Fruit fly (Drosophila melanogaster) whole organism, embryonic: ENCODE data around the gene Shal.
A peak's percentile ranks its signal among the peaks of the same experiment; 100 is the strongest.

Source experiments
- Blimp-1 ChIP-seq: fragments of 200-800 bp; sonication (Bioruptor generic); optimal IDR thresholded peaks from 3 replicates; lab custom pipeline; 2018; ENCODE audit warnings: missing biosample characterization, missing genetic modification characterization, mild to moderate bottlenecking, moderate library complexity, missing genetic modification reagents
- CG12659 ChIP-seq: fragments of 200-800 bp; sonication (Bioruptor generic); optimal IDR thresholded peaks from 3 replicates; lab custom pipeline; 2017; ENCODE audit warnings: mild to moderate bottlenecking, missing biosample characterization, missing genetic modification reagents, missing genetic modification characterization
- CG13624 ChIP-seq: fragments of 200-800 bp; sonication (Bioruptor generic); optimal IDR thresholded peaks from 2 replicates; lab custom pipeline; 2016; ENCODE audit warnings: missing biosample characterization, missing genetic modification characterization
- CG14014 ChIP-seq: fragments of 200-800 bp; sonication (Bioruptor generic); IDR thresholded peaks from 2 replicates; pipeline ENCODE4 v1.3.6; 2022; ENCODE audit warnings: missing biosample characterization, missing genetic modification characterization
- CG15479 ChIP-seq: fragments of 200-800 bp; sonication (Bioruptor generic); optimal IDR thresholded peaks from 3 replicates; lab custom pipeline; 2019; ENCODE audit warnings: missing biosample characterization, mild to moderate bottlenecking, missing genetic modification characterization, moderate library complexity
- CG16779 ChIP-seq: fragments of 200-800 bp; sonication (Bioruptor generic); IDR thresholded peaks from 2 replicates; pipeline ENCODE4 v1.3.6; 2022; ENCODE audit warnings: missing biosample characterization, missing genetic modification characterization
- CG17385 ChIP-seq: fragments of 200-800 bp; sonication (Bioruptor generic); optimal IDR thresholded peaks from 3 replicates; lab custom pipeline; 2018; ENCODE audit warnings: missing biosample characterization, mild to moderate bottlenecking, missing genetic modification characterization
- CG17568 ChIP-seq: fragments of 200-800 bp; sonication (Bioruptor generic); optimal IDR thresholded peaks from 2 replicates; lab custom pipeline; 2018; ENCODE audit warnings: missing biosample characterization, mild to moderate bottlenecking, missing genetic modification characterization, moderate library complexity
- CG17802 ChIP-seq: fragments of 200-800 bp; sonication (Bioruptor generic); optimal IDR thresholded peaks from 2 replicates; lab custom pipeline; 2018; ENCODE audit warnings: missing biosample characterization, mild to moderate bottlenecking, missing genetic modification characterization, moderate library complexity
- CG1792 ChIP-seq: fragments of 200-800 bp; sonication (Bioruptor generic); optimal IDR thresholded peaks from 2 replicates; lab custom pipeline; 2016; ENCODE audit warnings: missing biosample characterization, missing genetic modification characterization
- CG2199 ChIP-seq: fragments of 200-800 bp; sonication (Bioruptor generic); IDR thresholded peaks from 3 replicates; pipeline ENCODE4 v1.3.6; 2022; ENCODE audit warnings: missing biosample characterization, missing genetic modification characterization
- CG33213 ChIP-seq: fragments of 200-800 bp; sonication (Bioruptor generic); optimal IDR thresholded peaks from 3 replicates; lab custom pipeline; 2016; ENCODE audit warnings: missing biosample characterization, missing genetic modification characterization
- CG3838 ChIP-seq: fragments of 200-800 bp; sonication (Bioruptor generic); optimal IDR thresholded peaks from 3 replicates; lab custom pipeline; 2016; ENCODE audit warnings: missing biosample characterization, missing genetic modification characterization
- CG6272 ChIP-seq: fragments of 200-800 bp; sonication (Bioruptor generic); IDR thresholded peaks from 2 replicates; pipeline ENCODE4 v1.3.6; 2022; ENCODE audit warnings: missing biosample characterization, missing genetic modification characterization
- CG7372 ChIP-seq: fragments of 200-800 bp; sonication (Bioruptor generic); IDR thresholded peaks from 2 replicates; pipeline ENCODE4 v1.3.6; 2022; ENCODE audit warnings: missing biosample characterization, missing genetic modification characterization
- CG7745 ChIP-seq: fragments of 200-800 bp; sonication (Bioruptor generic); optimal IDR thresholded peaks from 2 replicates; lab custom pipeline; 2018; ENCODE audit warnings: missing biosample characterization, mild to moderate bottlenecking, missing genetic modification characterization, moderate library complexity
- CG9727 ChIP-seq: fragments of 200-800 bp; sonication (Bioruptor generic); optimal IDR thresholded peaks from 3 replicates; lab custom pipeline; 2017; ENCODE audit warnings: missing biosample characterization, mild to moderate bottlenecking, missing genetic modification characterization
- CG9797 ChIP-seq: fragments of 200-800 bp; sonication (Bioruptor generic); optimal IDR thresholded peaks from 3 replicates; lab custom pipeline; 2018; ENCODE audit warnings: missing biosample characterization, mild to moderate bottlenecking, missing genetic modification characterization
- E2f2 ChIP-seq: fragments of 200-800 bp; sonication (Bioruptor generic); IDR thresholded peaks from 2 replicates; pipeline ENCODE4 v1.3.6; 2022; ENCODE audit warnings: missing biosample characterization, missing genetic modification characterization
- Ets65A ChIP-seq: fragments of 200-800 bp; sonication (Bioruptor generic); peaks from one replicate; lab custom pipeline; 2016; ENCODE audit warnings: missing biosample characterization, missing genetic modification characterization
- Fer3 ChIP-seq: fragments of 200-800 bp; sonication (Bioruptor generic); optimal IDR thresholded peaks from 2 replicates; lab custom pipeline; 2018; ENCODE audit warnings: missing biosample characterization, mild to moderate bottlenecking, missing genetic modification characterization, moderate library complexity
- HmgD ChIP-seq: fragments of 200-800 bp; sonication (Bioruptor generic); optimal IDR thresholded peaks from 3 replicates; lab custom pipeline; 2016; ENCODE audit warnings: missing biosample characterization, missing genetic modification characterization
- Hr51 ChIP-seq, 2 experiments: fragments of 200-800 bp; sonication (Bioruptor generic); optimal IDR thresholded peaks; 2 replicates in 1 of 2; 3 replicates in 1 of 2; lab custom pipeline; 2016 to 2018; ENCODE audit warnings: missing biosample characterization in 2 of 2, missing genetic modification characterization in 2 of 2, mild to moderate bottlenecking in 1 of 2, moderate library complexity in 1 of 2
- Mad ChIP-seq: fragments of 200-800 bp; sonication (Bioruptor generic); optimal IDR thresholded peaks from 2 replicates; lab custom pipeline; 2016; ENCODE audit warnings: missing biosample characterization, missing genetic modification characterization
- NC2α ChIP-seq: fragments of 200-800 bp; sonication (Bioruptor generic); optimal IDR thresholded peaks from 2 replicates; lab custom pipeline; 2016; ENCODE audit warnings: missing biosample characterization, missing genetic modification characterization
- Nf-YA ChIP-seq: fragments of 200-800 bp; sonication (Bioruptor generic); IDR thresholded peaks from 2 replicates; pipeline ENCODE4 v1.3.6; 2022; ENCODE audit warnings: missing biosample characterization, missing genetic modification characterization
- Optix ChIP-seq: fragments of 200-800 bp; sonication (Bioruptor generic); IDR thresholded peaks from 3 replicates; pipeline ENCODE4 v1.3.6; 2022; ENCODE audit warnings: missing biosample characterization, missing genetic modification characterization
- Pdp1 ChIP-seq, 2 experiments: fragments of 200-800 bp; sonication (Bioruptor generic); optimal IDR thresholded peaks; 3 replicates each; lab custom pipeline; 2016; ENCODE audit warnings: missing biosample characterization in 2 of 2, missing genetic modification characterization in 2 of 2, mild to moderate bottlenecking in 1 of 2, moderate library complexity in 1 of 2
- Usf ChIP-seq: fragments of 200-800 bp; sonication (Bioruptor generic); optimal IDR thresholded peaks from 2 replicates; lab custom pipeline; 2017; ENCODE audit warnings: missing genotype, missing biosample characterization, missing genetic modification characterization
- ash1 ChIP-seq: fragments of 200-800 bp; sonication (Bioruptor generic); optimal IDR thresholded peaks from 2 replicates; lab custom pipeline; 2018; ENCODE audit warnings: missing biosample characterization, mild to moderate bottlenecking, missing genetic modification characterization
- bbx ChIP-seq: fragments of 200-800 bp; sonication (Bioruptor generic); IDR thresholded peaks from 2 replicates; pipeline ENCODE4 v1.3.6; 2022; ENCODE audit warnings: missing biosample characterization, missing genetic modification characterization; ENCODE audit not compliant: partially characterized antibody
- btn ChIP-seq: fragments of 200-800 bp; sonication (Bioruptor generic); optimal IDR thresholded peaks from 2 replicates; lab custom pipeline; 2016; ENCODE audit warnings: missing biosample characterization, missing genetic modification characterization
- cato ChIP-seq: fragments of 200-800 bp; sonication (Bioruptor generic); optimal IDR thresholded peaks from 2 replicates; lab custom pipeline; 2016; ENCODE audit warnings: missing biosample characterization, missing genetic modification characterization, borderline replicate concordance
- corto ChIP-seq: fragments of 200-800 bp; sonication (Bioruptor generic); optimal IDR thresholded peaks from 2 replicates; lab custom pipeline; 2016; ENCODE audit warnings: missing biosample characterization, mild to moderate bottlenecking, missing genetic modification characterization, moderate library complexity
- crp ChIP-seq, 2 experiments: fragments of 200-800 bp; sonication (Bioruptor generic); optimal IDR thresholded peaks; 2 replicates in 1 of 2; 3 replicates in 1 of 2; lab custom pipeline; 2017; ENCODE audit warnings: missing biosample characterization in 2 of 2, missing genetic modification characterization in 2 of 2, mild to moderate bottlenecking in 1 of 2, moderate library complexity in 1 of 2
- dati ChIP-seq: fragments of 200-800 bp; sonication (Bioruptor generic); IDR thresholded peaks from 2 replicates; pipeline ENCODE4 v1.3.6; 2022; ENCODE audit warnings: missing biosample characterization, missing genetic modification characterization
- ftz-f1 ChIP-seq: fragments of 200-800 bp; sonication (Bioruptor generic); optimal IDR thresholded peaks from 2 replicates; lab custom pipeline; 2016; ENCODE audit warnings: missing biosample characterization, missing genetic modification characterization
- h ChIP-seq: fragments of >200 bp; optimal IDR thresholded peaks from 2 replicates; lab custom pipeline; 2017
- hkb ChIP-seq, 2 experiments: fragments of 200-800 bp in 1 of 2; fragments of >200 bp in 1 of 2; sonication (Bioruptor generic) in 1 of 2; IDR thresholded peaks in 1 of 2; optimal IDR thresholded peaks in 1 of 2; 2 replicates each; pipeline versions ENCODE4 v1.3.6 to Lab custom; 2017 to 2022; ENCODE audit warnings: missing biosample characterization in 1 of 2, missing genetic modification characterization in 1 of 2
- hth ChIP-seq: fragments of >200 bp; optimal IDR thresholded peaks from 2 replicates; lab custom pipeline; 2017; ENCODE audit warnings: inconsistent platforms
- jigr1 ChIP-seq: fragments of 200-800 bp; sonication (Bioruptor generic); IDR thresholded peaks from 3 replicates; pipeline ENCODE4 v1.3.6; 2022; ENCODE audit warnings: missing biosample characterization, missing genetic modification characterization
- nerfin-2 ChIP-seq: fragments of 200-800 bp; sonication (Bioruptor generic); IDR thresholded peaks from 2 replicates; pipeline ENCODE4 v1.3.6; 2022; ENCODE audit warnings: missing biosample characterization, missing genetic modification characterization; ENCODE audit not compliant: partially characterized antibody
- onecut ChIP-seq: fragments of 200-800 bp; sonication (Bioruptor generic); IDR thresholded peaks from 2 replicates; pipeline ENCODE4 v1.3.6; 2022; ENCODE audit warnings: missing biosample characterization, missing genetic modification characterization
- org-1 ChIP-seq: fragments of 200-800 bp; sonication (Bioruptor generic); optimal IDR thresholded peaks from 2 replicates; lab custom pipeline; 2017; ENCODE audit warnings: missing biosample characterization, missing genetic modification characterization
- sob ChIP-seq: fragments of 200-800 bp; sonication (Bioruptor generic); IDR thresholded peaks from 2 replicates; pipeline ENCODE4 v1.3.6; 2022; ENCODE audit warnings: missing biosample characterization, missing genetic modification characterization
- sqz ChIP-seq: fragments of 200-800 bp; sonication (Bioruptor generic); optimal IDR thresholded peaks from 3 replicates; lab custom pipeline; 2018; ENCODE audit warnings: missing biosample characterization, mild to moderate bottlenecking, missing genetic modification characterization
- tgo ChIP-seq: fragments of 200-800 bp; sonication (Bioruptor generic); IDR thresholded peaks from 3 replicates; pipeline ENCODE4 v1.3.6; 2022; ENCODE audit warnings: missing biosample characterization, missing genetic modification characterization
- tll ChIP-seq, 2 experiments: fragments of 200-800 bp in 1 of 2; fragments of >200 bp in 1 of 2; sonication (Bioruptor generic) in 1 of 2; optimal IDR thresholded peaks; 2 replicates each; lab custom pipeline; 2017 to 2019; ENCODE audit warnings: missing biosample characterization in 2 of 2, missing genetic modification characterization in 2 of 2, mild to moderate bottlenecking in 1 of 2, moderate library complexity in 1 of 2
- tup ChIP-seq: fragments of 200-800 bp; sonication (Bioruptor generic); optimal IDR thresholded peaks from 2 replicates; lab custom pipeline; 2016; ENCODE audit warnings: missing biosample characterization, mild to moderate bottlenecking, missing genetic modification characterization, moderate library complexity
- zfh1 ChIP-seq: fragments of 200-800 bp; sonication (Bioruptor generic); IDR thresholded peaks from 3 replicates; pipeline ENCODE4 v1.3.6; 2022; ENCODE audit warnings: missing biosample characterization, missing genetic modification characterization

Shal gene

DNA sequence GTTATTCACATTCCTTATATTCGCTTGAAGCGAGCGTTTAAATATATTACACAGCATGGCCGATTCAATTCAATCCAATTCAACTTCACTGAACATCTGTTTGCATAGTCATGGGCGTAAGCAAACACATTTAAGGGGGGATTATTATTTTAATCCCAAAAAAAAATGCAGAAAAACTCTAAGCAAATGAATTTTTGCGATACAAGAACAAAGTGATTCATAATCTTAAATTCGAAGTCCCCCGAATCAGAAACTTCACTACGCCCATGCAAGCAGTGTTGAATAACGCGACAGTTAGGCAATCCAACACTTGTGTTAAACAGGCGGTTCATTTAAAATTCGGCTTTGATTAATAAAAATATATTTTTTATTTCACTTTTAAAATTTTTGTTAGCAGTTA lies 6.1 kb upstream of the Shal start, which contains the start of gene CG14100 (continued):
- TF ChIP-seq jigr1 (GFP tag; lab: Robert Waterston, UW) (peak; percentile 100), CG13624 (GFP tag; lab: Kevin White, UChicago) (peak; percentile 100), tup (peak; percentile 100), dati (GFP tag; lab: Robert Waterston, UW) (peak; percentile 100), h (lab: Kevin White, UChicago) (no peak), sob (GFP tag; lab: Robert Waterston, UW) (peak; percentile 100), CG9797 (GFP tag; lab: Kevin White, UChicago) (peak; percentile 91), sqz (peak; percentile 100), CG3838 (peak; percentile 100), CG17802 (tag; lab: Kevin White, UChicago) (peak; percentile 97), org-1 (GFP tag; lab: Kevin White, UChicago) (peak; percentile 100), tll (GFP tag; optimal IDR thresholded peaks at IDR 0.05; lab: Kevin White, UChicago) (peak in 1 of 2 experiments; percentile 95), CG15479 (GFP tag; lab: Kevin White, UChicago) (peak; percentile 94), cato (GFP tag; lab: Kevin White, UChicago) (peak; percentile 100), nerfin-2 (GFP tag; lab: Robert Waterston, UW) (peak; percentile 54; the same call in 1 of the 2 replicates), ash1 (GFP tag; lab: Kevin White, UChicago) (peak; percentile 100), hkb (optimal IDR thresholded peaks at IDR 0.05; lab: Kevin White, UChicago) (no peak), hkb (GFP tag; IDR thresholded peaks at IDR 0.05; lab: Robert Waterston, UW) (peak; percentile 100), Mad (GFP tag; lab: Kevin White, UChicago) (peak; percentile 100), NC2α (GFP tag; lab: Kevin White, UChicago) (peak; percentile 100), CG17385 (GFP tag; lab: Kevin White, UChicago) (peak; percentile 100), CG2199 (GFP tag; lab: Robert Waterston, UW) (peak; percentile 100), CG1792 (GFP tag; lab: Kevin White, UChicago) (peak; percentile 100), Pdp1 (GFP tag; optimal IDR thresholded peaks at IDR 0.05; lab: Kevin White, UChicago) (peak; percentile 100), CG14014 (peak; percentile 100), CG17568 (GFP tag; lab: Kevin White, UChicago) (peak; percentile 100), Fer3 (tag; lab: Kevin White, UChicago) (peak; percentile 100), onecut (peak; percentile 100), hth (lab: Kevin White, UChicago) (no peak), CG7372 (GFP tag; lab: Robert Waterston, UW) (peak; percentile 100), CG33213 (GFP tag; lab: Kevin White, UChicago) (peak; percentile 100), CG16779 (GFP tag; lab: Robert Waterston, UW) (peak; percentile 100), Nf-YA (GFP tag; lab: Robert Waterston, UW) (peak; percentile 100), crp (GFP tag; optimal IDR thresholded peaks at IDR 0.05; lab: Kevin White, UChicago) (peak; percentile 94 to 95), CG9727 (GFP tag; lab: Kevin White, UChicago) (peak; percentile 100), CG6272 (peak; percentile 100), zfh1 (GFP tag; lab: Robert Waterston, UW) (peak; percentile 100), ftz-f1 (GFP tag; lab: Kevin White, UChicago) (peak; percentile 98), bbx (no peak), Optix (GFP tag; lab: Robert Waterston, UW) (peak; percentile 100), corto (GFP tag; lab: Kevin White, UChicago) (peak; percentile 100), tgo (GFP tag; lab: Robert Waterston, UW) (peak; percentile 100), CG12659 (GFP tag; lab: Kevin White, UChicago) (peak; percentile 100), E2f2 (GFP tag; lab: Robert Waterston, UW) (peak; percentile 100), Hr51 (GFP tag; optimal IDR thresholded peaks at IDR 0.05; lab: Kevin White, UChicago) (peak; percentile 100), Blimp-1 (GFP tag; lab: Kevin White, UChicago) (peak; percentile 100), btn (GFP tag; lab: Kevin White, UChicago) (peak; percentile 100), HmgD (GFP tag; lab: Kevin White, UChicago) (peak; percentile 100), CG7745 (tag; lab: Kevin White, UChicago) (peak; percentile 99), Ets65A (GFP tag; lab: Kevin White, UChicago) (peak; percentile 100), Usf (GFP tag; lab: Kevin White, UChicago) (peak; percentile 100)
